Worm (Caenorhabditis elegans) whole organism, L4 larva: ENCODE results near the gene C07G3.10.
"Not testable (repeated sequence)": the region's sequence is repeated elsewhere in the genome, so short reads cannot be mapped to it uniquely, and the experiment has no call there.

Source experiments
- F37D6.2 ChIP-seq: sonication (generic microtip); optimal IDR thresholded peaks from 2 replicates; lab custom pipeline; 2016; ENCODE audit warnings: mild to moderate bottlenecking, missing genetic modification characterization, missing compliant biosample characterization
- ZK546.5 ChIP-seq, 2 experiments: sonication (generic microtip); optimal IDR thresholded peaks; 2 replicates each; lab custom pipeline; 2017; ENCODE audit warnings: missing biosample characterization in 2 of 2, missing genetic modification characterization in 2 of 2
- aha-1 ChIP-seq: fragments of 150-350 bp; peaks from one replicate; lab custom pipeline; 2014; ENCODE audit warnings: missing biosample characterization, missing genetic modification characterization
- aly-2 ChIP-seq: sonication (generic microtip); optimal IDR thresholded peaks from 2 replicates; lab custom pipeline; 2018; ENCODE audit warnings: missing biosample characterization, missing genetic modification characterization
- ama-1 ChIP-seq: fragments of 150-350 bp; optimal IDR thresholded peaks from 2 replicates; lab custom pipeline; 2014; ENCODE audit warnings: inconsistent platforms, mixed read lengths
- ceh-32 ChIP-seq: sonication (generic microtip); optimal IDR thresholded peaks from 2 replicates; lab custom pipeline; 2016; ENCODE audit warnings: mild to moderate bottlenecking, missing genetic modification characterization, missing compliant biosample characterization; ENCODE audit not compliant: poor library complexity
- ctbp-1 ChIP-seq: fragments of 200-800 bp; sonication (Bioruptor generic); IDR thresholded peaks from 2 replicates; pipeline ENCODE4 v1.3.6; 2022; ENCODE audit warnings: missing genetic modification reagents, missing genetic modification characterization, missing compliant biosample characterization
- daf-12 ChIP-seq: fragments of 150-350 bp; optimal IDR thresholded peaks from 2 replicates; lab custom pipeline; 2014; ENCODE audit warnings: missing biosample characterization, missing genetic modification reagents, missing genetic modification characterization
- daf-16 ChIP-seq, 3 experiments: sonication (generic microtip); optimal IDR thresholded peaks; 2 replicates each; lab custom pipeline; 2016 to 2017; ENCODE audit warnings: missing genetic modification characterization in 3 of 3, missing genetic modification reagents in 3 of 3, mild to moderate bottlenecking in 2 of 3, missing compliant biosample characterization in 2 of 3, missing biosample characterization in 1 of 3, moderate library complexity in 1 of 3
- dpl-1 ChIP-seq: fragments of 150-350 bp; optimal IDR thresholded peaks from 2 replicates; lab custom pipeline; 2014; ENCODE audit warnings: missing biosample characterization, missing genetic modification reagents, missing genetic modification characterization
- egl-43 ChIP-seq: fragments of 200-800 bp; sonication (Bioruptor generic); IDR thresholded peaks from 2 replicates; pipeline ENCODE4 v1.3.6; 2022; ENCODE audit warnings: missing genetic modification reagents, missing genetic modification characterization, missing compliant biosample characterization
- fos-1 ChIP-seq: fragments of 150-350 bp; optimal IDR thresholded peaks from 2 replicates; lab custom pipeline; 2014; ENCODE audit warnings: missing biosample characterization, missing genetic modification characterization
- hif-1 ChIP-seq, 2 experiments: sonication (generic microtip); optimal IDR thresholded peaks; 2 replicates each; lab custom pipeline; 2016 to 2017; ENCODE audit warnings: missing compliant biosample characterization in 2 of 2, missing genetic modification characterization in 2 of 2, missing genetic modification reagents in 2 of 2, missing genotype in 2 of 2, mild to moderate bottlenecking in 1 of 2
- lim-7 ChIP-seq: fragments of 200-800 bp; sonication (Bioruptor generic); IDR thresholded peaks from 2 replicates; pipeline ENCODE4 v1.3.6; 2022; ENCODE audit warnings: missing genetic modification characterization, missing compliant biosample characterization
- lin-38 ChIP-seq: fragments of 200-800 bp; sonication (Bioruptor generic); IDR thresholded peaks from 2 replicates; pipeline ENCODE4 v1.3.6; 2022; ENCODE audit warnings: missing genetic modification reagents, missing genetic modification characterization, missing compliant biosample characterization
- lin-39 ChIP-seq: fragments of 150-350 bp; optimal IDR thresholded peaks from 2 replicates; lab custom pipeline; 2014; ENCODE audit warnings: missing biosample characterization, missing genetic modification reagents, missing genetic modification characterization
- lsy-2 ChIP-seq, 2 experiments: fragments of 150-350 bp in 1 of 2; sonication (generic microtip) in 1 of 2; optimal IDR thresholded peaks; 2 replicates each; lab custom pipeline; 2014 to 2017; ENCODE audit warnings: missing biosample characterization in 2 of 2, missing genetic modification characterization in 2 of 2
- mdl-1 ChIP-seq, 2 experiments: fragments of 150-350 bp in 1 of 2; sonication (generic microtip) in 1 of 2; optimal IDR thresholded peaks; 2 replicates each; lab custom pipeline; 2014 to 2017; ENCODE audit warnings: missing biosample characterization in 2 of 2, missing genetic modification characterization in 2 of 2
- mxl-2 ChIP-seq: fragments of 200-800 bp; sonication (Bioruptor generic); conservative IDR thresholded peaks from 2 replicates; pipeline ENCODE4 v1.3.6; 2022; ENCODE audit warnings: missing genetic modification reagents, missing genetic modification characterization, missing compliant biosample characterization
- mxl-3 ChIP-seq: fragments of 200-800 bp; sonication (Bioruptor generic); optimal IDR thresholded peaks from 2 replicates; lab custom pipeline; 2018; ENCODE audit warnings: mild to moderate bottlenecking, missing genetic modification characterization, missing compliant biosample characterization
- nhr-102 ChIP-seq: sonication (generic microtip); optimal IDR thresholded peaks from 2 replicates; lab custom pipeline; 2016; ENCODE audit warnings: mild to moderate bottlenecking, missing genetic modification characterization, moderate library complexity, missing compliant biosample characterization
- nhr-111 ChIP-seq: fragments of 200-800 bp; sonication (Bioruptor generic); optimal IDR thresholded peaks from 2 replicates; lab custom pipeline; 2018; ENCODE audit warnings: mild to moderate bottlenecking, missing genetic modification characterization, missing compliant biosample characterization
- nhr-237 ChIP-seq: sonication (generic microtip); optimal IDR thresholded peaks from 2 replicates; lab custom pipeline; 2017; ENCODE audit warnings: missing biosample characterization, missing genetic modification characterization
- nhr-25 ChIP-seq: sonication (generic microtip); optimal IDR thresholded peaks from 2 replicates; lab custom pipeline; 2017; ENCODE audit warnings: missing genetic modification characterization, mild to moderate bottlenecking, missing compliant biosample characterization, antibody characterized with exemption, moderate library complexity, borderline replicate concordance; ENCODE audit not compliant: insufficient read depth
- nhr-6 ChIP-seq: fragments of 150-350 bp; optimal IDR thresholded peaks from 2 replicates; lab custom pipeline; 2014; ENCODE audit warnings: missing biosample characterization, missing genetic modification characterization
- nhr-77 ChIP-seq: fragments of 150-350 bp; optimal IDR thresholded peaks from 2 replicates; lab custom pipeline; 2014; ENCODE audit warnings: missing biosample characterization, missing genetic modification characterization
- php-3 ChIP-seq: fragments of 200-800 bp; sonication (Bioruptor generic); IDR thresholded peaks from 2 replicates; pipeline ENCODE4 v1.3.6; 2022; ENCODE audit warnings: missing genetic modification reagents, missing genetic modification characterization, missing compliant biosample characterization
- sdz-12 ChIP-seq: fragments of 200-800 bp; sonication (Bioruptor generic); optimal IDR thresholded peaks from 2 replicates; lab custom pipeline; 2018; ENCODE audit warnings: mild to moderate bottlenecking, missing genetic modification characterization, missing compliant biosample characterization
- spr-1 ChIP-seq: sonication (generic microtip); optimal IDR thresholded peaks from 2 replicates; lab custom pipeline; 2016; ENCODE audit warnings: mild to moderate bottlenecking, missing genetic modification characterization, missing compliant biosample characterization
- unc-130 ChIP-seq: sonication (generic microtip); optimal IDR thresholded peaks from 2 replicates; lab custom pipeline; 2016; ENCODE audit warnings: missing genetic modification reagents, missing genetic modification characterization, missing compliant biosample characterization
- unc-62 ChIP-seq, 3 experiments: fragments of 150-350 bp in 1 of 3; sonication (generic microtip); optimal IDR thresholded peaks in 2 of 3; peaks in 1 of 3; 1 replicate in 1 of 3; 2 replicates in 2 of 3; lab custom pipeline; 2014 to 2017; ENCODE audit warnings: missing biosample characterization in 3 of 3, missing genetic modification characterization in 3 of 3, missing genetic modification reagents in 3 of 3, missing genotype in 1 of 3
- zfp-3 ChIP-seq: fragments of 200-800 bp; sonication (Bioruptor generic); conservative IDR thresholded peaks from 2 replicates; pipeline ENCODE4 v1.3.6; 2022; ENCODE audit warnings: missing genetic modification reagents, missing genetic modification characterization, missing compliant biosample characterization

Gene C07G3.10

ce11 chrV:3505745-3506144, 3.6 kb downstream of the C07G3.10 start (continued):
- TF ChIP-seq daf-12 (tag; lab: Kevin White, UChicago) (no peak), aha-1 (tag; lab: Kevin White, UChicago) (no peak), aly-2 (tag; lab: Kevin White, UChicago) (no peak), unc-130 (GFP tag; lab: Kevin White, UChicago) (no peak), daf-16 (GFP tag; optimal IDR thresholded peaks at IDR 0.05; lab: Kevin White, UChicago) (peak in 1 of 2 experiments; percentile 47), daf-16 (tag; optimal IDR thresholded peaks at IDR 0.05; lab: Kevin White, UChicago) (peak; percentile 82)

DNA sequence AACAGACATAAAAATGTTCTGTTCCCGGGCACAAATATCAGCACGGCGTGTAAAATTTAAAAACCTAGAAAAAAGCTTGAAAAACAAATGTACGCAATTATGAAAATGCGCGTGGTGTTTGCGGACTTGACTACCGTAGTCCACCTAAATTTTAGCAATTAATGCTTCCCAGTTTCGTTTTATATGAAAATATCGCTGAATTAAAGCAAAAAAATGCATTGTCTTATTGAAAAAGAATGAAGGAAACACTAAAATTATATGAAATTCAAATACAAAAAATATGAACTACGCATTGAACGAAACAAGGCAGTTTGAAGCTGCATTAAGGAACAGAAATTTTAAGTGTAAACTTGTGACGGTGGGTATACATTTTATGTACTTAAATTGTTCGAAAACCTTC, 4.1 kb downstream of the C07G3.10 start, which contains the start of gene ugt-64:
ugt-64 (minus strand) TSS at position 101 of the 400 bp plus-strand sequence.
- not testable (repeated sequence) for TF ChIP-seq zfp-3 (GFP tag; lab: Robert Waterston, UW); nhr-111 (GFP tag; lab: Kevin White, UChicago); ama-1

ce11 chrV:3507691-3508090, 5.6 kb downstream of the C07G3.10 start, which contains the start of gene str-225:
str-225 (plus strand) TSS chrV:3507822.
- peak in 1 of 2 experiments; percentile 93 for TF ChIP-seq unc-62 (GFP tag; optimal IDR thresholded peaks at IDR 0.05 in 1 of 2; lab: Kevin White, UChicago)
- no peak for TF ChIP-seq unc-62 (tag; optimal IDR thresholded peaks at IDR 0.05; lab: Kevin White, UChicago)
- TF ChIP-seq nhr-25 (tag; lab: Kevin White, UChicago): no peak
- no peak for TF ChIP-seq F37D6.2 (tag; lab: Kevin White, UChicago)

DNA sequence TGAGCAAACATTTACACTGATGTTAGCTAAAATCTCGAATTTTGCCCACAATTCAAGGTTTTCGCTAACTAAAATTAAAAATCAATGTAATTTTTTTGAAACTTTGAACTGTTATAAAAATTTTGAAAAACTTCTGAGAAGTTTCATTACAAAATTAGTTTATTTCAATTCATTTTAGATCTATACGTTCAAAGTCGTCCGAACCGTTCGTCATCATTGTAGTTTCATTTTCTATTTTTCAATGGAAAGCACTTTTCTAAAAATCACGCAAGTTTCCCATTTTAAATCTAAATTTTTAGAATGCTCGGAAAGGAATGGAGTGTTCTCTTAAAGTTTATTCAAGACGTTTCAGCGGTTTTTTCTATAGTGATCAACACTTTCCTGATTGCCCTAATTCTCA, 7.8 kb downstream of the C07G3.10 start, which contains the start of gene str-228:
str-228 (plus strand) TSS at position 301 of the 400 bp plus-strand sequence.
- TF ChIP-seq lin-39 (tag; lab: Kevin White, UChicago) (no peak), lim-7 (no peak), ceh-32 (tag; lab: Kevin White, UChicago) (no peak), nhr-102 (no peak), mdl-1 (tag; optimal IDR thresholded peaks at IDR 0.05; lab: Kevin White, UChicago) (no peak), aha-1 (tag; lab: Kevin White, UChicago) (peak; percentile 42), nhr-237 (tag; lab: Kevin White, UChicago) (no peak)

DNA sequence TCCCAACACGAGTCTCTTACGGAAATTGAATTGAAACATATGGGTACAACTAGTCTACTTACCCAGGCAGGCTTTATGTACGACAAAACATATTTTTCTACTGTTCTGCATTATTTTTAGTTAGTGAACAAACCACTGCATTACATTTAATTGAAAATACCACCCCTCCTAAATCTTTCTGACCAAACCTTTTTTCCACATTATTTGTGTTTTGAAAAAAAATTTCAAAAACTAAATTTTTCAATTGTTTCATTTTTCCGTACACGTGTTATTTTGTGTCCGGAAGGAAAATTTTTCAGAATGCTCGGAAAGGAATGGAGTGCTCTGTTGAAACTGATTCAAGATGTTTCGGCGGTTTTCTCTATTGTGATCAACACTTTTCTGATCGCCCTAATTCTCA, 10.3 kb downstream of the C07G3.10 start, which contains the start of gene str-226:
str-226 (plus strand) TSS at position 301 of the 400 bp plus-strand sequence.
- TF ChIP-seq dpl-1 (GFP tag; lab: Kevin White, UChicago): no peak
- no peak for TF ChIP-seq lsy-2 (tag; optimal IDR thresholded peaks at IDR 0.05; lab: Kevin White, UChicago)
- no peak for TF ChIP-seq mxl-2 (GFP tag; lab: Robert Waterston, UW)
- no peak for TF ChIP-seq spr-1
- no peak for TF ChIP-seq php-3 (GFP tag; lab: Robert Waterston, UW)
- TF ChIP-seq ctbp-1: no peak
- TF ChIP-seq hif-1 (tag; optimal IDR thresholded peaks at IDR 0.05; lab: Kevin White, UChicago): no peak
- no peak for TF ChIP-seq nhr-111 (GFP tag; lab: Kevin White, UChicago)
- TF ChIP-seq egl-43 (GFP tag; lab: Robert Waterston, UW): no peak
- no peak for TF ChIP-seq mxl-3
- TF ChIP-seq fos-1 (tag; lab: Kevin White, UChicago): no peak
- TF ChIP-seq nhr-6 (tag; lab: Kevin White, UChicago): no peak
- TF ChIP-seq nhr-77: no peak
- TF ChIP-seq sdz-12 (GFP tag; lab: Kevin White, UChicago): no peak
- TF ChIP-seq ZK546.5 (tag; optimal IDR thresholded peaks at IDR 0.05; lab: Kevin White, UChicago): no peak
- no peak for TF ChIP-seq ama-1
- TF ChIP-seq nhr-102: no peak
- no peak for TF ChIP-seq lin-38 (GFP tag; lab: Robert Waterston, UW)
